Fruit fly (Drosophila melanogaster): ENCODE results near the gene CG17292.

Gene CG17292

DNA sequence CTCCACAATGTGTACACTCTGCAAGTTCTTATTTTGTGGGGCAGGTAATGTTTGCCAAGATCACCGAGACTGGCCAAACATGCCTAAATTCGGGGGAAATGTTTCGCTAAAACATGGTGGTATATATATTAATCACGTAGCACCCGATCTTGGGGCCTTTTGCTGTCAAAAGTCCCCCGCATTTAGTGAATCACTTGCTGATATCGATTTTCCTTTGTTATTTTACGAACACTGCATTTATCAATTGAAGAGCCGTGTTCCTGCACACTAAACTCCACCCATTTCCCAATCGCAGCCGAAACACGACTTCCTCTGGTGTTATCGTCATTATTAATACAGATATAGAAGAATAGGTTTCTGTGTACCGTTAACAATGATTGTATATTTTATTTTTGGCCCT is 51.5 kb downstream of the CG17292 start:
- TF ChIP-seq kni (GFP tag; optimal IDR thresholded peaks at IDR 0.05) (peak; percentile 58), sens (GFP tag) (peak; percentile 44), CG2712 (tag; optimal IDR thresholded peaks at IDR 0.05) (no peak)

DNA sequence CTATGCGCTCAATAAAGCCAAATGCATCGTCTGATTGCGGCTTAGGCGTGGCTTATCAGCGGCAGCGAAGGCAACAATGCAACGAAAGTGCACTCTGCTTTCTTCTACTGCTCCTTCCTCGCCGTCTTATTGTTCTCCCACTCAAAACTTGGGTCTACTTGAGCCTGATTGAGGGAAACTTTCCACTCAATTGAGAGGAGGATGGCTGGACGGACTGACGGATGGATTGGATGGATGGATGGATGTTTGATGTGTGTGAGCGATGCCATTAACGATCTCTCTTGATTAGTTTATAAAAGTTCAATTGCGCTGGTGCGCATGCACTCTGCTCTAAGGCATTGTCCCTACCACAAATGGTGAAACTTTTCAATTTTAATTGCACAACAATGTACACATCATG is 52.8 kb downstream of the CG17292 start:
- TF ChIP-seq BEAF-32 (GFP tag; optimal IDR thresholded peaks at IDR 0.05) (no peak), zen2 (GFP tag; IDR thresholded peaks at IDR 0.05; ENCODE audit: partially characterized antibody) (no peak), CG10565 (GFP tag; optimal IDR thresholded peaks at IDR 0.05) (no peak), Ets65A (GFP tag) (peak; percentile 3), prd (optimal IDR thresholded peaks at IDR 0.05) (no peak), prd (GFP tag; IDR thresholded peaks at IDR 0.05) (no peak), D19A (tag; optimal IDR thresholded peaks at IDR 0.05) (no peak), CG8281 (tag; optimal IDR thresholded peaks at IDR 0.05) (peak; percentile 98), ERR (GFP tag; optimal IDR thresholded peaks at IDR 0.05) (no peak), Nf-YB (GFP tag; optimal IDR thresholded peaks at IDR 0.05) (no peak), CG12236 (GFP tag; optimal IDR thresholded peaks at IDR 0.05) (no peak), CG13894 (tag; optimal IDR thresholded peaks at IDR 0.05) (no peak), CG10321 (GFP tag; IDR thresholded peaks at IDR 0.05) (no peak), Oli (tag; optimal IDR thresholded peaks at IDR 0.05) (no peak), CG7786 (GFP tag; optimal IDR thresholded peaks at IDR 0.05) (no peak), Sox100B (GFP tag; optimal IDR thresholded peaks at IDR 0.05) (no peak), CG10959 (GFP tag; IDR thresholded peaks at IDR 0.05) (no peak), CG13296 (GFP tag; optimal IDR thresholded peaks at IDR 0.05) (no peak), Gug (GFP tag; IDR thresholded peaks at IDR 0.05) (no peak), amos (GFP tag; IDR thresholded peaks at IDR 0.05; ENCODE audit: partially characterized antibody) (no peak), btn (GFP tag; optimal IDR thresholded peaks at IDR 0.05) (no peak), ase (GFP tag; IDR thresholded peaks at IDR 0.05) (no peak), z (GFP tag; IDR thresholded peaks at IDR 0.05) (peak; percentile 79), kay (GFP tag; optimal IDR thresholded peaks at IDR 0.05) (no peak), Med (GFP tag) (peak; percentile 27)

DNA sequence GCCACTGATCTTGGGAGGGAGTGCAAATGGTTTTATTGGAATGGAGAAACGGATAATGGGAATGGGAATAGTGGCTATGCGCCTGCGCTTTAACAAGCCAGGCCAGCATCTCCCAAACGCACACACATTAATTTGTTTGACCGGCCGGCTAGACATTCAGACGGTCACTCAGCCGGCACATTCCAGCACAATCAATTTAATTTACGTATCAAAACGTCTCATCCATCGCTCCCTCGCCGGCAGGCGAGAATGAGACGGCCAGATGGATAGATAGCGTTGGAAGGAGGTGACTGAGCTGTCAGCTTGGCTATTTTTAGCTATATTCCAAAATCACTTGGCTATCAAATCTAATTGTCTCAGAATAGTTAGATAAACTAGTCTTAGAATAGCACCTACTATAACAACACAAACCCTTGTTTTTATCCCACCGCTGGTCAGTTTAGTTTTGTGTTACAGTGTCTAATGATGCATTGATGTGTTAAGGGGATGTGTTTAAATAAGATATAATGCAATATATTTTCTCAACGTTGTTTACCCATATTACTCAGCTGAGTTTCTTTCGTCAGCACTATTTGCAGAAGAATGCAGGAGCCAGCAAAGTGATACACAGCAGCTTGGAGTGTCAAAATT is 53.3 kb downstream of the CG17292 start:
- TF ChIP-seq rib (GFP tag; IDR thresholded peaks at IDR 0.05) = no peak
- no peak for TF ChIP-seq CG18599 (GFP tag; optimal IDR thresholded peaks at IDR 0.05)
- TF ChIP-seq h (optimal IDR thresholded peaks at IDR 0.05) = no peak
- TF ChIP-seq CG10462 (GFP tag; optimal IDR thresholded peaks at IDR 0.05) = no peak
- no peak for TF ChIP-seq CG7271 (tag; optimal IDR thresholded peaks at IDR 0.05)
- TF ChIP-seq CG8765 (GFP tag; IDR thresholded peaks at IDR 0.05) = no peak
- TF ChIP-seq stwl (tag; optimal IDR thresholded peaks at IDR 0.05) = peak; percentile 2
- TF ChIP-seq nerfin-2 (GFP tag; IDR thresholded peaks at IDR 0.05; ENCODE audit: partially characterized antibody) = no peak
- TF ChIP-seq prd (optimal IDR thresholded peaks at IDR 0.05) = no peak
- TF ChIP-seq prd (GFP tag; IDR thresholded peaks at IDR 0.05) = no peak
- TF ChIP-seq MBD-R2 (GFP tag; IDR thresholded peaks at IDR 0.05) = no peak
- TF ChIP-seq z (GFP tag; IDR thresholded peaks at IDR 0.05) = no peak
- peak; percentile 14 for TF ChIP-seq kay (GFP tag; optimal IDR thresholded peaks at IDR 0.05)
- no peak for TF ChIP-seq pnt (GFP tag; optimal IDR thresholded peaks at IDR 0.05)
- TF ChIP-seq Gug (GFP tag; IDR thresholded peaks at IDR 0.05) = no peak
- TF ChIP-seq jumu (GFP tag; optimal IDR thresholded peaks at IDR 0.05) = no peak
- no peak for TF ChIP-seq ash1 (GFP tag; optimal IDR thresholded peaks at IDR 0.05)
- TF ChIP-seq HLH54F (GFP tag; optimal IDR thresholded peaks at IDR 0.05) = no peak
- TF ChIP-seq CG1529 (GFP tag; optimal IDR thresholded peaks at IDR 0.05) = peak; percentile 27
- TF ChIP-seq Sry-β (GFP tag; optimal IDR thresholded peaks at IDR 0.05) = peak; percentile 92
- 0 out of 2 replicates have a peak, but pooled peaks have one; percentile 20 for TF ChIP-seq CG31441 (GFP tag; IDR thresholded peaks at IDR 0.05)
- peak; percentile 84 for TF ChIP-seq sens (GFP tag)
- peak; percentile 6 for TF ChIP-seq CrebB (tag; optimal IDR thresholded peaks at IDR 0.05)
- no peak for TF ChIP-seq ttk (GFP tag; IDR thresholded peaks at IDR 0.05)
- TF ChIP-seq Dip3 (GFP tag; optimal IDR thresholded peaks at IDR 0.05) = no peak
- peak; percentile 26 for TF ChIP-seq PHDP (tag; optimal IDR thresholded peaks at IDR 0.05)
- peak; percentile 46; the same call in 2 of the 3 replicates for TF ChIP-seq row (GFP tag; IDR thresholded peaks at IDR 0.05)
